Worm (Caenorhabditis elegans): ENCODE results near the gene stg-2.

The stg-2 gene

DNA sequence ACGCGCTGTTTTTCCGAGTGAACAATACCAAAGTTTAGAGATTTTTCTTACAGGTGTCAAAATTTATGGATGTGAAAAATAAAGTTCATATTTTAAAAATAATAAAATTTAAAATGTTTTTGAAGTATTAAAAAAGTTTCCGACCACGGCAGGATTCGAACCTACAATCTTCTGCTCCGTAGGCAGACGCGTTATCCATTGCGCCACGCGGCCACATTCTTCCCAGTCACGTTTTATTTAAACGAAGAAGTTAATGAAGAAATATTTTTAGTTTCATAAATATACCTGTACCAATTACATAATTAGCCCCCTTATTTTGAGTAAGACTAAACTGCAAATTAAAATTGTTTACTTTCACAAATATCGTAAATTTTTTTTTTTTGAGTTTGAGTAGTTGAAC, 3.1 kb downstream of the stg-2 start (continued):
- TF ChIP-seq dmd-6 (GFP tag; IDR thresholded peaks at IDR 0.05), result peak; percentile 43; the same call in 1 of the 2 replicates
- no peak for TF ChIP-seq ztf-11 (tag; optimal IDR thresholded peaks at IDR 0.05)
- 0 out of 2 replicates have a peak, but pooled peaks have one; percentile 10 for TF ChIP-seq hmg-1.1 (GFP tag; IDR thresholded peaks at IDR 0.05)
- TF ChIP-seq nhr-102 (tag; optimal IDR thresholded peaks at IDR 0.05), result peak; percentile 49
- no peak for TF ChIP-seq lin-29 (GFP tag; IDR thresholded peaks at IDR 0.05)
- TF ChIP-seq daf-19 (GFP tag; conservative IDR thresholded peaks at IDR 0.05), result no peak
- no peak for TF ChIP-seq ceh-20 (GFP tag; IDR thresholded peaks at IDR 0.05)
- TF ChIP-seq arid-1 (GFP tag; conservative IDR thresholded peaks at IDR 0.05), result 0 out of 2 replicates have a peak, but pooled peaks have one; percentile 57
- TF ChIP-seq fos-1 (tag; optimal IDR thresholded peaks at IDR 0.05), result no peak
- TF ChIP-seq Y75B8A.6 (GFP tag; IDR thresholded peaks at IDR 0.05), result no peak
- no peak for TF ChIP-seq nhr-42 (GFP tag; IDR thresholded peaks at IDR 0.05)
- TF ChIP-seq duxl-1 (tag; optimal IDR thresholded peaks at IDR 0.05; ENCODE audit: poor library complexity), result peak; percentile 51
- no peak for TF ChIP-seq nhr-111 (GFP tag; optimal IDR thresholded peaks at IDR 0.05)
- no peak for TF ChIP-seq F10B5.3 (tag; optimal IDR thresholded peaks at IDR 0.05)
- TF ChIP-seq madf-5 (GFP tag; IDR thresholded peaks at IDR 0.05), result peak in 1 of 2 experiments; percentile 63; a peak in 1 of 4 replicates
- peak; percentile 62; the same call in 1 of the 2 replicates for TF ChIP-seq mdt-29 (GFP tag; IDR thresholded peaks at IDR 0.05)
- no peak for TF ChIP-seq ceh-62 (tag; optimal IDR thresholded peaks at IDR 0.05)
- no peak for TF ChIP-seq mxl-2 (GFP tag; conservative IDR thresholded peaks at IDR 0.05)
- no peak for TF ChIP-seq nhr-76 (tag; optimal IDR thresholded peaks at IDR 0.05)
- peak; percentile 78 for TF ChIP-seq lim-7 (GFP tag; IDR thresholded peaks at IDR 0.05)
- no peak for TF ChIP-seq egl-27 (tag; optimal IDR thresholded peaks at IDR 0.05)
- TF ChIP-seq zfp-2 (tag; optimal IDR thresholded peaks at IDR 0.05), result no peak
- TF ChIP-seq lir-3 (tag; optimal IDR thresholded peaks at IDR 0.05), result no peak
- TF ChIP-seq unc-130 (GFP tag; optimal IDR thresholded peaks at IDR 0.05), result peak; percentile 34
- no peak for TF ChIP-seq rbr-2 (tag; optimal IDR thresholded peaks at IDR 0.05)
- TF ChIP-seq nhr-237 (tag; optimal IDR thresholded peaks at IDR 0.05), result no peak
- TF ChIP-seq nhr-6 (tag; optimal IDR thresholded peaks at IDR 0.05), result no peak
- no peak for TF ChIP-seq ceh-82 (tag; optimal IDR thresholded peaks at IDR 0.05)
- TF ChIP-seq skn-1 (tag; optimal IDR thresholded peaks at IDR 0.05), result no peak
- no peak for TF ChIP-seq mdl-1 (tag; optimal IDR thresholded peaks at IDR 0.05)
- TF ChIP-seq unc-62 (GFP tag; optimal IDR thresholded peaks at IDR 0.05 in 1 of 2), result no peak
- no peak for TF ChIP-seq unc-62 (tag; optimal IDR thresholded peaks at IDR 0.05)
- peak; percentile 20 for TF ChIP-seq Y5F2A.4 (GFP tag; optimal IDR thresholded peaks at IDR 0.05)
- no peak for TF ChIP-seq zag-1 (tag; optimal IDR thresholded peaks at IDR 0.05)
- TF ChIP-seq T20F7.1 (GFP tag; optimal IDR thresholded peaks at IDR 0.05), result no peak
- no peak for TF ChIP-seq cey-2 (tag; optimal IDR thresholded peaks at IDR 0.05; ENCODE audit: borderline replicate concordance, insufficient read depth)
- TF ChIP-seq sdz-12 (GFP tag; optimal IDR thresholded peaks at IDR 0.05), result no peak
- TF ChIP-seq mxl-3 (GFP tag; optimal IDR thresholded peaks at IDR 0.05), result no peak
- peak; percentile 65 for TF ChIP-seq mes-2 (tag; optimal IDR thresholded peaks at IDR 0.05; ENCODE audit: poor library complexity, severe bottlenecking)
- peak; percentile 34 for TF ChIP-seq mep-1 (tag; optimal IDR thresholded peaks at IDR 0.05)
- no peak for TF ChIP-seq aly-2 (tag; optimal IDR thresholded peaks at IDR 0.05)
- no peak for TF ChIP-seq lsy-2 (tag; optimal IDR thresholded peaks at IDR 0.05)
- TF ChIP-seq jun-1 (tag; optimal IDR thresholded peaks at IDR 0.05), result no peak
- TF ChIP-seq egl-43 (GFP tag; IDR thresholded peaks at IDR 0.05), result peak; percentile 67; the same call in 1 of the 2 replicates
- no peak for TF ChIP-seq lin-13 (GFP tag; optimal IDR thresholded peaks at IDR 0.05)
- no peak for TF ChIP-seq gei-8 (GFP tag; optimal IDR thresholded peaks at IDR 0.05)
- no peak for TF ChIP-seq nhr-28 (tag; optimal IDR thresholded peaks at IDR 0.05)
- no peak for TF ChIP-seq ceh-32 (tag; optimal IDR thresholded peaks at IDR 0.05; ENCODE audit: poor library complexity)
- TF ChIP-seq F44E2.7 (GFP tag; IDR thresholded peaks at IDR 0.05), result no peak
- peak; percentile 21 for TF ChIP-seq nhr-48 (tag; optimal IDR thresholded peaks at IDR 0.05)
- TF ChIP-seq zip-11 (GFP tag; IDR thresholded peaks at IDR 0.05), result no peak
- no peak for TF ChIP-seq tag-97 (GFP tag; IDR thresholded peaks at IDR 0.05)

All from whole organism, L4 larva.